Worm (Caenorhabditis elegans): ENCODE results near the gene C08F8.2.

ce11 chrIV:11103501-11103900, 47.3 kb upstream of the C08F8.2 start:
- TF ChIP-seq ztf-11 (tag; optimal IDR thresholded peaks at IDR 0.05) (no peak), elt-3 (tag; optimal IDR thresholded peaks at IDR 0.05) (no peak), lsy-2 (tag; optimal IDR thresholded peaks at IDR 0.05) (no peak), snpc-4 (tag; optimal IDR thresholded peaks at IDR 0.05) (no peak), mab-5 (tag; optimal IDR thresholded peaks at IDR 0.05) (no peak), unc-120 (tag; optimal IDR thresholded peaks at IDR 0.05; ENCODE audit: poor library complexity, severe bottlenecking) (no peak), lin-13 (tag; optimal IDR thresholded peaks at IDR 0.05) (no peak), nhr-12 (tag; optimal IDR thresholded peaks at IDR 0.05) (no peak), nhr-237 (tag; optimal IDR thresholded peaks at IDR 0.05) (no peak), cnd-1 (tag; optimal IDR thresholded peaks at IDR 0.05) (no peak), unc-62 (GFP tag; optimal IDR thresholded peaks at IDR 0.05) (no peak)

All from whole organism, mixed stage, embryonic.